Worm (Caenorhabditis elegans) whole organism, mixed stage, embryonic: ENCODE results near the gene zipt-2.1.

Experiments used
- ceh-43 ChIP-seq: fragments of 200-800 bp; sonication (Bioruptor generic); optimal IDR thresholded peaks from 2 replicates; lab custom pipeline; 2018; ENCODE audit warnings: mild to moderate bottlenecking, missing genetic modification characterization, moderate library complexity, missing compliant biosample characterization
- nhr-237 ChIP-seq: fragments of 150-350 bp; optimal IDR thresholded peaks from 2 replicates; lab custom pipeline; 2014; ENCODE audit warnings: missing biosample characterization, missing genetic modification characterization

DNA sequence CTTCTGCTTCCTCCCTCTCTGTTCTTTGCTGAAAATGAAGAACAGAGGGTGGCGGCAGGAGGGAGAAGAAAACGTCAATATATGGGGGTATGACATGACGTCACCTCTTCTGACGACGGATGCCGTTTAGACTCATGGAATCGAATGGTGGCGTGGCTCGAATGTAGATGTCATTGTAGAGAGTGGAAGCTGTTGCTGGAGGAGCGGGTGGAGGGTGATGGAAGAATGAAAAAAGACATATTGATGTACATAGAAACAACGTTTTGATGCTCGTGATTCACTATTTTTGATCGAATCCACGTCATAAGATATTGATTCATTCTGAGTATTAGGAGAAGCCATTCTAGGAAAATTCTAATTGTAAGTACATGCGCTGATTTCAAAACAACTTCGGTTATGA, 19.6 kb downstream of the zipt-2.1 start:
- TF ChIP-seq nhr-237 (tag; lab: Kevin White, UChicago) = no peak
- TF ChIP-seq ceh-43 (GFP tag; lab: Kevin White, UChicago) = no peak
